Fruit fly (Drosophila melanogaster): ENCODE data around the gene eIF4E4.

eIF4E4 gene

dm6 chr3L:6665541-6665940, at the start of gene eIF4E4:
eIF4E4 (minus strand) TSS chr3L:6665641.
- TF ChIP-seq tna (GFP tag; IDR thresholded peaks at IDR 0.05; ENCODE audit: partially characterized antibody) = no peak
- no peak for TF ChIP-seq NK7.1 (GFP tag; optimal IDR thresholded peaks at IDR 0.05)
- no peak for TF ChIP-seq Nf-YB (GFP tag; optimal IDR thresholded peaks at IDR 0.05)

dm6 chr3L:6708995-6709606, 43.7 kb upstream of the eIF4E4 start:
- TF ChIP-seq CG33557 (GFP tag; optimal IDR thresholded peaks at IDR 0.05) (peak; percentile 8), CG11093 (GFP tag; IDR thresholded peaks at IDR 0.05) (peak; percentile 25; the same call in 2 of the 3 replicates), CG6765 (GFP tag; optimal IDR thresholded peaks at IDR 0.05) (peak; percentile 96), Oli (tag; optimal IDR thresholded peaks at IDR 0.05) (peak; percentile 64), pzg (GFP tag; optimal IDR thresholded peaks at IDR 0.05) (peak; percentile 15), Hr3 (GFP tag; optimal IDR thresholded peaks at IDR 0.05) (peak; percentile 51), chif (GFP tag; optimal IDR thresholded peaks at IDR 0.05) (peak; percentile 35 to 73), Fer2 (tag; optimal IDR thresholded peaks at IDR 0.05) (peak; percentile 94), ac (GFP tag; optimal IDR thresholded peaks at IDR 0.05) (no peak), run (tag; optimal IDR thresholded peaks at IDR 0.05) (peak; percentile 47), cad (GFP tag; optimal IDR thresholded peaks at IDR 0.05) (no peak), CG14667 (GFP tag; IDR thresholded peaks at IDR 0.05) (peak; percentile 40; the same call in 1 of the 2 replicates), pum (GFP tag; optimal IDR thresholded peaks at IDR 0.05) (peak; percentile 64), rib (GFP tag; IDR thresholded peaks at IDR 0.05) (no peak; the same call in 1 of the 2 replicates), crol (GFP tag; IDR thresholded peaks at IDR 0.05) (0 out of 2 replicates have a peak, but pooled peaks have one; percentile 41), HLH4C (GFP tag; IDR thresholded peaks at IDR 0.05; ENCODE audit: partially characterized antibody) (no peak), zf30C (GFP tag; optimal IDR thresholded peaks at IDR 0.05) (no peak), CG12659 (GFP tag; optimal IDR thresholded peaks at IDR 0.05) (peak; percentile 88), Poxn (GFP tag; IDR thresholded peaks at IDR 0.05) (peak; percentile 60), Chrac-16 (GFP tag; optimal IDR thresholded peaks at IDR 0.05) (peak; percentile 23), sna (GFP tag; IDR thresholded peaks at IDR 0.05; ENCODE audit: partially characterized antibody) (no peak), Atf3 (GFP tag; optimal IDR thresholded peaks at IDR 0.05) (peak; percentile 44), CG10462 (GFP tag; optimal IDR thresholded peaks at IDR 0.05) (peak; percentile 39), bowl (GFP tag; IDR thresholded peaks at IDR 0.05) (no peak), CG1792 (GFP tag; optimal IDR thresholded peaks at IDR 0.05) (peak; percentile 21), dysf (GFP tag; IDR thresholded peaks at IDR 0.05) (peak; percentile 81; the same call in 2 of the 3 replicates), CG13775 (GFP tag; optimal IDR thresholded peaks at IDR 0.05) (peak; percentile 76), luna (GFP tag; optimal IDR thresholded peaks at IDR 0.05) (peak; percentile 69), dati (GFP tag; IDR thresholded peaks at IDR 0.05) (peak; percentile 55), tll (GFP tag; optimal IDR thresholded peaks at IDR 0.05) (no peak), CG8359 (GFP tag; optimal IDR thresholded peaks at IDR 0.05; ENCODE audit: borderline replicate concordance) (peak; percentile 72), grau (tag; optimal IDR thresholded peaks at IDR 0.05) (peak; percentile 75), gsb (GFP tag; IDR thresholded peaks at IDR 0.05) (0 out of 2 replicates have a peak, but pooled peaks have one; percentile 62), CG15601 (tag; optimal IDR thresholded peaks at IDR 0.05) (peak; percentile 66), salm (tag; optimal IDR thresholded peaks at IDR 0.05) (peak; percentile 68), E2f2 (GFP tag; IDR thresholded peaks at IDR 0.05) (peak; percentile 31), BEAF-32 (GFP tag; optimal IDR thresholded peaks at IDR 0.05) (no peak), CG5953 (GFP tag; IDR thresholded peaks at IDR 0.05) (peak; percentile 64; the same call in 1 of the 2 replicates), CG6272 (GFP tag; IDR thresholded peaks at IDR 0.05) (0 out of 2 replicates have a peak, but pooled peaks have one; percentile 14), CG10209 (GFP tag; optimal IDR thresholded peaks at IDR 0.05) (peak; percentile 85), Taf1 (GFP tag; IDR thresholded peaks at IDR 0.05) (peak; percentile 48; the same call in 1 of the 2 replicates), CG10979 (tag; optimal IDR thresholded peaks at IDR 0.05) (no peak), wor (GFP tag; IDR thresholded peaks at IDR 0.05) (0 out of 2 replicates have a peak, but pooled peaks have one; percentile 12), peb (GFP tag; IDR thresholded peaks at IDR 0.05) (peak; percentile 31; the same call in 1 of the 2 replicates)

All from whole organism, embryonic.